Fruit fly (Drosophila melanogaster): Measurements from ENCODE around the gene ZnT77C.

Gene ZnT77C

dm6 chr3L:20442674-20443313 lies 51.9 kb downstream of the ZnT77C start:
- TF ChIP-seq CG8478 (optimal IDR thresholded peaks at IDR 0.05) (no peak), CTCF (optimal IDR thresholded peaks at IDR 0.05) (no peak)

dm6 chr3L:20441632-20442469 lies 52.9 kb downstream of the ZnT77C start, which contains the start of gene CG5910:
Gene CG5910 (plus strand): TSS chr3L:20442419.
- TF ChIP-seq CG8478 (optimal IDR thresholded peaks at IDR 0.05) (no peak), CTCF (optimal IDR thresholded peaks at IDR 0.05) (no peak)

- TF ChIP-seq CTCF (optimal IDR thresholded peaks at IDR 0.05) (no peak), CG8478 (optimal IDR thresholded peaks at IDR 0.05) (no peak)
These were observed 53.8 kb downstream of the ZnT77C start for dm6 chr3L:20440902-20441429.

- TF ChIP-seq CG8478 (optimal IDR thresholded peaks at IDR 0.05): no peak
- TF ChIP-seq CTCF (optimal IDR thresholded peaks at IDR 0.05): no peak
These were observed 54.9 kb downstream of the ZnT77C start, which contains the start of gene Hpd for dm6 chr3L:20439772-20440171. Gene Hpd (minus strand): TSS chr3L:20439872.

dm6 chr3L:20436069-20436468 lies 58.7 kb downstream of the ZnT77C start, which contains the start of the genes mRpL15 and CtIP:
Gene mRpL15 (minus strand): TSS chr3L:20436209.
Gene CtIP (plus strand): TSS chr3L:20436250.
- TF ChIP-seq CTCF (optimal IDR thresholded peaks at IDR 0.05) (no peak), CG8478 (optimal IDR thresholded peaks at IDR 0.05) (no peak)

Measured in S2 (cell line).